Fruit fly (Drosophila melanogaster): ENCODE measurements around the gene CG42846.

Gene CG42846

DNA sequence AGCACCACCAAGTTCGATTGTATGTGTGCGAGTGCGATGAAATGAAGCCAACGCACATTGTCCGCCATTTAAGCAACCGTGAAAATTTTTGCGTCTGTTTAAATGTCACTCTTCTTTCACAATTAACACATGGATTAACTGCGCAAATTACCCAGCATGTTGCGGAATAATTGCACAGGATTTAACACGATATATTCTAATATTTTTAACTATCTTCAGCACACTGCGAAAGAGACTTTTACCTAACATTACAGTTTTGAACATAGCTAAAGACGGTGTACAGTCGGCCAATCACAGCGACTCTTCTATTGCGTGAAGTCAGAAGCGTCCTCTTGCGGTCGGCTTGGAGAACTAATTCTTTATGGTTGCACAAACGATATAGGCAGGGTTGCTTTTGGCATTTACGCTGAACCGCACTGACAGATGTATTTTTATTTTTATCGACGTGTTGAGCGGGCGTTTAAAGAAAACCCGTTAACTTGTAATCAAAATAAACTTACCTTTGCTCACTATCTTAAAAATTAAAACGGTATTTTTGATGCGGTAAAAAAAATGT lies 15.3 kb upstream of the CG42846 start (continued):
- TF ChIP-seq ems (GFP tag; optimal IDR thresholded peaks at IDR 0.05) (peak; percentile 27), Doc3 (GFP tag; IDR thresholded peaks at IDR 0.05; ENCODE audit: partially characterized antibody) (no peak), Atf3 (GFP tag; optimal IDR thresholded peaks at IDR 0.05) (peak; percentile 53), CG30403 (GFP tag; optimal IDR thresholded peaks at IDR 0.05) (peak; percentile 46), fd3F (GFP tag; optimal IDR thresholded peaks at IDR 0.05) (no peak), HLH3B (GFP tag; IDR thresholded peaks at IDR 0.05) (no peak), p53 (GFP tag; optimal IDR thresholded peaks at IDR 0.05) (peak; percentile 17), gfzf (GFP tag; optimal IDR thresholded peaks at IDR 0.05) (peak; percentile 49), hb (GFP tag; IDR thresholded peaks at IDR 0.05; ENCODE audit: partially characterized antibody) (peak; percentile 79), bcd (GFP tag; optimal IDR thresholded peaks at IDR 0.05) (no peak), Hr3 (GFP tag; optimal IDR thresholded peaks at IDR 0.05) (peak; percentile 2), shn (GFP tag; optimal IDR thresholded peaks at IDR 0.05) (peak; percentile 11), CG4282 (GFP tag; optimal IDR thresholded peaks at IDR 0.05) (no peak), CG4328 (GFP tag; optimal IDR thresholded peaks at IDR 0.05) (no peak), her (GFP tag; optimal IDR thresholded peaks at IDR 0.05) (peak; percentile 26), CG7372 (GFP tag; IDR thresholded peaks at IDR 0.05) (no peak), CG11093 (GFP tag; IDR thresholded peaks at IDR 0.05) (no peak), Drgx (GFP tag; IDR thresholded peaks at IDR 0.05) (no peak), CG7556 (GFP tag; optimal IDR thresholded peaks at IDR 0.05) (no peak), ase (GFP tag; IDR thresholded peaks at IDR 0.05) (peak; percentile 61; the same call in 1 of the 3 replicates), aop (GFP tag; IDR thresholded peaks at IDR 0.05) (no peak), HLH4C (GFP tag; IDR thresholded peaks at IDR 0.05; ENCODE audit: partially characterized antibody) (peak; percentile 64; the same call in 2 of the 3 replicates), pfk (GFP tag; optimal IDR thresholded peaks at IDR 0.05) (peak; percentile 48), CG3838 (GFP tag; optimal IDR thresholded peaks at IDR 0.05) (no peak), CG12104 (GFP tag; optimal IDR thresholded peaks at IDR 0.05) (no peak), NfI (GFP tag; optimal IDR thresholded peaks at IDR 0.05) (no peak), sqz (GFP tag; optimal IDR thresholded peaks at IDR 0.05) (no peak), fd64A (GFP tag; optimal IDR thresholded peaks at IDR 0.05) (no peak), Sox102F (GFP tag; optimal IDR thresholded peaks at IDR 0.05) (no peak), zfh1 (GFP tag; IDR thresholded peaks at IDR 0.05) (peak; percentile 66; the same call in 2 of the 3 replicates), CG15269 (tag; optimal IDR thresholded peaks at IDR 0.05) (no peak), cato (GFP tag; optimal IDR thresholded peaks at IDR 0.05; ENCODE audit: borderline replicate concordance) (no peak), pb (GFP tag; optimal IDR thresholded peaks at IDR 0.05) (peak; percentile 36), CG14667 (GFP tag; IDR thresholded peaks at IDR 0.05) (no peak), Atf-2 (GFP tag; optimal IDR thresholded peaks at IDR 0.05) (peak; percentile 50), lola (GFP tag; optimal IDR thresholded peaks at IDR 0.05) (no peak), Oli (tag; optimal IDR thresholded peaks at IDR 0.05) (no peak), Tbp (GFP tag; optimal IDR thresholded peaks at IDR 0.05) (no peak), gsb (GFP tag; IDR thresholded peaks at IDR 0.05) (peak; percentile 45; the same call in 1 of the 2 replicates), CG2678 (tag; optimal IDR thresholded peaks at IDR 0.05) (no peak), ewg (GFP tag; optimal IDR thresholded peaks at IDR 0.05) (no peak), gcm (GFP tag; optimal IDR thresholded peaks at IDR 0.05) (no peak), ac (GFP tag; optimal IDR thresholded peaks at IDR 0.05) (no peak), CG8089 (GFP tag; optimal IDR thresholded peaks at IDR 0.05) (peak; percentile 1), C15 (GFP tag; IDR thresholded peaks at IDR 0.05) (no peak), zf30C (GFP tag; optimal IDR thresholded peaks at IDR 0.05) (no peak), sc (optimal IDR thresholded peaks at IDR 0.05) (no peak), sc (GFP tag; optimal IDR thresholded peaks at IDR 0.05) (peak; percentile 25), Xbp1 (GFP tag; optimal IDR thresholded peaks at IDR 0.05) (peak; percentile 62), CG10543 (GFP tag; optimal IDR thresholded peaks at IDR 0.05) (no peak)

All from whole organism, embryonic.